Worm (Caenorhabditis elegans): ENCODE measurements around the gene Y38F1A.2.

Y38F1A.2 gene

ce11 chrII:12984709-12985108 lies 30.0 kb downstream of the Y38F1A.2 start:
- TF ChIP-seq cnd-1 (tag; optimal IDR thresholded peaks at IDR 0.05) (peak; percentile 47), lin-32 (GFP tag; optimal IDR thresholded peaks at IDR 0.05) (peak; percentile 90), unc-62 (GFP tag; optimal IDR thresholded peaks at IDR 0.05) (no peak), nhr-76 (tag; optimal IDR thresholded peaks at IDR 0.05) (no peak), bed-3 (GFP tag; optimal IDR thresholded peaks at IDR 0.05) (no peak), mep-1 (tag; optimal IDR thresholded peaks at IDR 0.05) (no peak), zip-8 (tag; optimal IDR thresholded peaks at IDR 0.05) (peak; percentile 15), nhr-2 (tag; optimal IDR thresholded peaks at IDR 0.05) (peak; percentile 58)

ce11 chrII:12985813-12986212 lies 31.1 kb downstream of the Y38F1A.2 start:
- TF ChIP-seq ceh-39 (tag; optimal IDR thresholded peaks at IDR 0.05) (peak; percentile 27), pha-4 (tag; optimal IDR thresholded peaks at IDR 0.05) (no peak), cnd-1 (tag; optimal IDR thresholded peaks at IDR 0.05) (peak; percentile 40), mep-1 (tag; optimal IDR thresholded peaks at IDR 0.05) (no peak), unc-39 (tag; optimal IDR thresholded peaks at IDR 0.05) (no peak), unc-62 (GFP tag; optimal IDR thresholded peaks at IDR 0.05) (no peak), elt-1 (tag; optimal IDR thresholded peaks at IDR 0.05; ENCODE audit: borderline replicate concordance, insufficient read depth) (peak; percentile 13), hlh-1 (tag; optimal IDR thresholded peaks at IDR 0.05) (peak; percentile 60), blmp-1 (tag; optimal IDR thresholded peaks at IDR 0.05) (no peak), zip-8 (tag; optimal IDR thresholded peaks at IDR 0.05) (peak; percentile 80), nhr-237 (tag; optimal IDR thresholded peaks at IDR 0.05) (no peak), ceh-83 (GFP tag; optimal IDR thresholded peaks at IDR 0.05) (no peak), nhr-2 (tag; optimal IDR thresholded peaks at IDR 0.05) (peak; percentile 98)

- TF ChIP-seq elt-1 (tag; optimal IDR thresholded peaks at IDR 0.05; ENCODE audit: borderline replicate concordance, insufficient read depth) = no peak
These were observed 33.0 kb downstream of the Y38F1A.2 start for ce11 chrII:12987799-12988198.

ce11 chrII:12990191-12990590 lies 35.4 kb downstream of the Y38F1A.2 start:
- TF ChIP-seq sem-2 (GFP tag; optimal IDR thresholded peaks at IDR 0.05) (no peak), drap-1 (GFP tag; optimal IDR thresholded peaks at IDR 0.05) (no peak), nhr-2 (tag; optimal IDR thresholded peaks at IDR 0.05) (peak; percentile 67), ceh-43 (GFP tag; optimal IDR thresholded peaks at IDR 0.05) (peak; percentile 36)

- TF ChIP-seq cnd-1 (tag; optimal IDR thresholded peaks at IDR 0.05) = peak; percentile 61
- TF ChIP-seq nhr-2 (tag; optimal IDR thresholded peaks at IDR 0.05) = peak; percentile 74
- TF ChIP-seq hlh-1 (tag; optimal IDR thresholded peaks at IDR 0.05) = peak; percentile 2
- TF ChIP-seq ztf-11 (tag; optimal IDR thresholded peaks at IDR 0.05) = peak; percentile 19
- TF ChIP-seq ceh-39 (tag; optimal IDR thresholded peaks at IDR 0.05) = no peak
- TF ChIP-seq mls-2 (tag; optimal IDR thresholded peaks at IDR 0.05) = no peak
- TF ChIP-seq lin-32 (GFP tag; optimal IDR thresholded peaks at IDR 0.05) = peak; percentile 96
- peak; percentile 32 for TF ChIP-seq zip-8 (tag; optimal IDR thresholded peaks at IDR 0.05)
These were observed 36.3 kb downstream of the Y38F1A.2 start for ce11 chrII:12990964-12991593.

- TF ChIP-seq elt-1 (tag; optimal IDR thresholded peaks at IDR 0.05; ENCODE audit: borderline replicate concordance, insufficient read depth) (peak; percentile 3), mab-5 (tag; optimal IDR thresholded peaks at IDR 0.05) (no peak), nhr-76 (tag; optimal IDR thresholded peaks at IDR 0.05) (no peak), nhr-2 (tag; optimal IDR thresholded peaks at IDR 0.05) (no peak), M03D4.4 (tag; optimal IDR thresholded peaks at IDR 0.05) (no peak), ztf-11 (tag; optimal IDR thresholded peaks at IDR 0.05) (no peak), ham-2 (GFP tag; optimal IDR thresholded peaks at IDR 0.05) (no peak), ceh-39 (tag; optimal IDR thresholded peaks at IDR 0.05) (no peak)
These were observed 36.8 kb downstream of the Y38F1A.2 start for ce11 chrII:12991594-12991993.

- TF ChIP-seq drap-1 (GFP tag; optimal IDR thresholded peaks at IDR 0.05) (no peak), mls-2 (tag; optimal IDR thresholded peaks at IDR 0.05) (no peak), ceh-83 (GFP tag; optimal IDR thresholded peaks at IDR 0.05) (no peak), hlh-1 (tag; optimal IDR thresholded peaks at IDR 0.05) (no peak), nhr-12 (tag; optimal IDR thresholded peaks at IDR 0.05) (no peak), snpc-4 (tag; optimal IDR thresholded peaks at IDR 0.05) (no peak), sem-2 (GFP tag; optimal IDR thresholded peaks at IDR 0.05) (no peak), ztf-11 (tag; optimal IDR thresholded peaks at IDR 0.05) (no peak), mab-5 (tag; optimal IDR thresholded peaks at IDR 0.05) (no peak), tbx-8 (GFP tag; optimal IDR thresholded peaks at IDR 0.05) (no peak), cnd-1 (tag; optimal IDR thresholded peaks at IDR 0.05) (no peak), ceh-39 (tag; optimal IDR thresholded peaks at IDR 0.05) (no peak), elt-1 (tag; optimal IDR thresholded peaks at IDR 0.05; ENCODE audit: borderline replicate concordance, insufficient read depth) (no peak), mep-1 (tag; optimal IDR thresholded peaks at IDR 0.05) (no peak), nhr-28 (tag; optimal IDR thresholded peaks at IDR 0.05) (no peak), M03D4.4 (tag; optimal IDR thresholded peaks at IDR 0.05) (no peak)
These were observed 37.4 kb downstream of the Y38F1A.2 start for ce11 chrII:12992193-12992592.
